Worm (Caenorhabditis elegans) whole organism, L4 larva: ENCODE measurements around the gene lbp-7.

Source experiments
- F37D6.2 ChIP-seq: sonication (generic microtip); optimal IDR thresholded peaks from 2 replicates; lab custom pipeline; 2016; ENCODE audit warnings: mild to moderate bottlenecking, missing genetic modification characterization, missing compliant biosample characterization
- F44E2.7 ChIP-seq: fragments of 200-800 bp; sonication (Bioruptor generic); IDR thresholded peaks from 2 replicates; pipeline ENCODE4 v2.1.2; 2022; ENCODE audit warnings: missing genetic modification characterization, missing compliant biosample characterization
- F49E8.2 ChIP-seq: sonication (generic microtip); optimal IDR thresholded peaks from 2 replicates; lab custom pipeline; 2016; ENCODE audit warnings: missing compliant biosample characterization, mild to moderate bottlenecking, missing genetic modification characterization, borderline replicate concordance
- R02D3.7 ChIP-seq: fragments of 150-350 bp; sonication (generic microtip); optimal IDR thresholded peaks from 3 replicates; lab custom pipeline; 2014; ENCODE audit warnings: missing biosample characterization, missing genetic modification characterization
- Y105C5A.15 ChIP-seq: fragments of 200-800 bp; sonication (Bioruptor generic); IDR thresholded peaks from 2 replicates; pipeline ENCODE4 v1.3.6; 2022; ENCODE audit warnings: missing genetic modification characterization, missing compliant biosample characterization
- Y5F2A.4 ChIP-seq: fragments of 200-800 bp; sonication (Bioruptor generic); optimal IDR thresholded peaks from 2 replicates; lab custom pipeline; 2018; ENCODE audit warnings: mild to moderate bottlenecking, missing genetic modification characterization, missing compliant biosample characterization
- aly-2 ChIP-seq: sonication (generic microtip); optimal IDR thresholded peaks from 2 replicates; lab custom pipeline; 2018; ENCODE audit warnings: missing biosample characterization, missing genetic modification characterization
- ama-1 ChIP-seq: fragments of 150-350 bp; optimal IDR thresholded peaks from 2 replicates; lab custom pipeline; 2014; ENCODE audit warnings: inconsistent platforms, mixed read lengths
- ceh-28 ChIP-seq: fragments of 150-350 bp; optimal IDR thresholded peaks from 2 replicates; lab custom pipeline; 2014; ENCODE audit warnings: missing biosample characterization, missing genetic modification reagents, missing genetic modification characterization
- ceh-32 ChIP-seq: sonication (generic microtip); optimal IDR thresholded peaks from 2 replicates; lab custom pipeline; 2016; ENCODE audit warnings: mild to moderate bottlenecking, missing genetic modification characterization, missing compliant biosample characterization; ENCODE audit not compliant: poor library complexity
- ceh-62 ChIP-seq: sonication (generic microtip); optimal IDR thresholded peaks from 2 replicates; lab custom pipeline; 2017; ENCODE audit warnings: missing biosample characterization, missing genetic modification characterization
- cey-2 ChIP-seq: sonication (generic microtip); optimal IDR thresholded peaks from 3 replicates; lab custom pipeline; 2017; ENCODE audit warnings: missing genetic modification characterization, mild to moderate bottlenecking, missing compliant biosample characterization, antibody characterized with exemption, borderline replicate concordance; ENCODE audit not compliant: insufficient read depth
- daf-12 ChIP-seq: fragments of 150-350 bp; optimal IDR thresholded peaks from 2 replicates; lab custom pipeline; 2014; ENCODE audit warnings: missing biosample characterization, missing genetic modification reagents, missing genetic modification characterization
- daf-16 ChIP-seq, 3 experiments: sonication (generic microtip); optimal IDR thresholded peaks; 2 replicates each; lab custom pipeline; 2016 to 2017; ENCODE audit warnings: missing genetic modification characterization in 3 of 3, missing genetic modification reagents in 3 of 3, mild to moderate bottlenecking in 2 of 3, missing compliant biosample characterization in 2 of 3, missing biosample characterization in 1 of 3, moderate library complexity in 1 of 3
- dmd-6 ChIP-seq: fragments of 200-800 bp; sonication (Bioruptor generic); IDR thresholded peaks from 2 replicates; pipeline ENCODE4 v1.3.6; 2022; ENCODE audit warnings: missing genetic modification reagents, missing genetic modification characterization, missing compliant biosample characterization
- dmd-8 ChIP-seq: fragments of 200-800 bp; sonication (Bioruptor generic); IDR thresholded peaks from 2 replicates; pipeline ENCODE4 v1.3.6; 2022; ENCODE audit warnings: missing genetic modification characterization, missing compliant biosample characterization
- dmd-9 ChIP-seq: fragments of 200-800 bp; sonication (Bioruptor generic); IDR thresholded peaks from 2 replicates; pipeline ENCODE4 v1.3.6; 2022; ENCODE audit warnings: missing genetic modification reagents, missing genetic modification characterization, missing compliant biosample characterization
- dve-1 ChIP-seq: sonication (generic microtip); optimal IDR thresholded peaks from 2 replicates; lab custom pipeline; 2017; ENCODE audit warnings: antibody characterized with exemption, mild to moderate bottlenecking, missing genetic modification characterization, missing compliant biosample characterization; ENCODE audit not compliant: insufficient read depth
- egl-27 ChIP-seq: sonication (generic microtip); optimal IDR thresholded peaks from 3 replicates; lab custom pipeline; 2017; ENCODE audit warnings: missing biosample characterization, missing genetic modification reagents, missing genetic modification characterization
- fkh-10 ChIP-seq: fragments of 150-350 bp; optimal IDR thresholded peaks from 2 replicates; lab custom pipeline; 2014; ENCODE audit warnings: missing biosample characterization, missing genetic modification reagents, missing genetic modification characterization
- fos-1 ChIP-seq: fragments of 150-350 bp; optimal IDR thresholded peaks from 2 replicates; lab custom pipeline; 2014; ENCODE audit warnings: missing biosample characterization, missing genetic modification characterization
- hif-1 ChIP-seq, 2 experiments: sonication (generic microtip); optimal IDR thresholded peaks; 2 replicates each; lab custom pipeline; 2016 to 2017; ENCODE audit warnings: missing compliant biosample characterization in 2 of 2, missing genetic modification characterization in 2 of 2, missing genetic modification reagents in 2 of 2, missing genotype in 2 of 2, mild to moderate bottlenecking in 1 of 2
- hlh-11 ChIP-seq: fragments of 200-800 bp; sonication (Bioruptor generic); optimal IDR thresholded peaks from 2 replicates; lab custom pipeline; 2018; ENCODE audit warnings: mild to moderate bottlenecking, missing genetic modification characterization, missing compliant biosample characterization
- lim-7 ChIP-seq: fragments of 200-800 bp; sonication (Bioruptor generic); IDR thresholded peaks from 2 replicates; pipeline ENCODE4 v1.3.6; 2022; ENCODE audit warnings: missing genetic modification characterization, missing compliant biosample characterization
- lin-1 ChIP-seq: fragments of 200-800 bp; sonication (Bioruptor generic); IDR thresholded peaks from 2 replicates; pipeline ENCODE4 v1.3.6; 2022; ENCODE audit warnings: missing genetic modification reagents, missing genetic modification characterization, missing compliant biosample characterization
- lin-15B ChIP-seq: fragments of 150-350 bp; sonication (generic microtip); optimal IDR thresholded peaks from 3 replicates; lab custom pipeline; 2014; ENCODE audit warnings: missing biosample characterization, missing genetic modification characterization
- lin-29 ChIP-seq: fragments of 200-800 bp; sonication (Bioruptor generic); IDR thresholded peaks from 2 replicates; pipeline ENCODE4 v1.3.6; 2022; ENCODE audit warnings: missing genetic modification reagents, missing genetic modification characterization, missing compliant biosample characterization
- lir-3 ChIP-seq: sonication (generic microtip); optimal IDR thresholded peaks from 2 replicates; lab custom pipeline; 2016; ENCODE audit warnings: mild to moderate bottlenecking, missing genetic modification characterization, missing compliant biosample characterization
- lsy-2 ChIP-seq, 2 experiments: fragments of 150-350 bp in 1 of 2; sonication (generic microtip) in 1 of 2; optimal IDR thresholded peaks; 2 replicates each; lab custom pipeline; 2014 to 2017; ENCODE audit warnings: missing biosample characterization in 2 of 2, missing genetic modification characterization in 2 of 2
- mdt-29 ChIP-seq: fragments of 200-800 bp; sonication (Bioruptor generic); IDR thresholded peaks from 2 replicates; pipeline ENCODE4 v1.3.6; 2022; ENCODE audit warnings: missing genetic modification reagents, missing genetic modification characterization, missing compliant biosample characterization
- mes-2 ChIP-seq: sonication (generic microtip); optimal IDR thresholded peaks from 2 replicates; lab custom pipeline; 2016; ENCODE audit warnings: missing genotype, mild to moderate bottlenecking, missing genetic modification characterization, missing compliant biosample characterization; ENCODE audit not compliant: poor library complexity, severe bottlenecking
- nhr-102 ChIP-seq: sonication (generic microtip); optimal IDR thresholded peaks from 2 replicates; lab custom pipeline; 2016; ENCODE audit warnings: mild to moderate bottlenecking, missing genetic modification characterization, moderate library complexity, missing compliant biosample characterization
- nhr-28 ChIP-seq: fragments of 150-350 bp; optimal IDR thresholded peaks from 2 replicates; lab custom pipeline; 2014; ENCODE audit warnings: missing biosample characterization, missing genetic modification characterization
- nhr-76 ChIP-seq: fragments of 150-350 bp; optimal IDR thresholded peaks from 2 replicates; lab custom pipeline; 2014; ENCODE audit warnings: missing biosample characterization, missing genetic modification characterization
- nhr-77 ChIP-seq: fragments of 150-350 bp; optimal IDR thresholded peaks from 2 replicates; lab custom pipeline; 2014; ENCODE audit warnings: missing biosample characterization, missing genetic modification characterization
- pha-4 ChIP-seq, 2 experiments: fragments of 150-350 bp in 1 of 2; fragments of 200-800 bp in 1 of 2; sonication (Bioruptor generic) in 1 of 2; IDR thresholded peaks in 1 of 2; optimal IDR thresholded peaks in 1 of 2; 2 replicates each; pipeline versions ENCODE4 v1.3.6 to Lab custom; 2014 to 2022; ENCODE audit warnings: missing genetic modification characterization in 2 of 2, missing genetic modification reagents in 2 of 2, missing biosample characterization in 1 of 2, missing compliant biosample characterization in 1 of 2
- php-3 ChIP-seq: fragments of 200-800 bp; sonication (Bioruptor generic); IDR thresholded peaks from 2 replicates; pipeline ENCODE4 v1.3.6; 2022; ENCODE audit warnings: missing genetic modification reagents, missing genetic modification characterization, missing compliant biosample characterization
- pqm-1 ChIP-seq: sonication (generic microtip); optimal IDR thresholded peaks from 2 replicates; lab custom pipeline; 2017; ENCODE audit warnings: missing biosample characterization, missing genetic modification characterization
- rbr-2 ChIP-seq: sonication (generic microtip); optimal IDR thresholded peaks from 2 replicates; lab custom pipeline; 2016; ENCODE audit warnings: missing genotype, missing genetic modification characterization, missing compliant biosample characterization
- snpc-1.2 ChIP-seq: fragments of 200-800 bp; sonication (Bioruptor generic); IDR thresholded peaks from 2 replicates; pipeline ENCODE4 v1.3.6; 2022; ENCODE audit warnings: missing genetic modification reagents, missing genetic modification characterization, missing compliant biosample characterization
- unc-130 ChIP-seq: sonication (generic microtip); optimal IDR thresholded peaks from 2 replicates; lab custom pipeline; 2016; ENCODE audit warnings: missing genetic modification reagents, missing genetic modification characterization, missing compliant biosample characterization
- unc-39 ChIP-seq: sonication (generic microtip); optimal IDR thresholded peaks from 2 replicates; lab custom pipeline; 2017; ENCODE audit warnings: missing biosample characterization, missing genetic modification characterization
- vab-7 ChIP-seq: fragments of 200-800 bp; sonication (Bioruptor generic); IDR thresholded peaks from 2 replicates; pipeline ENCODE4 v1.3.6; 2022; ENCODE audit warnings: missing genetic modification reagents, missing genetic modification characterization, missing compliant biosample characterization
- zip-11 ChIP-seq: fragments of 200-800 bp; sonication (Bioruptor generic); IDR thresholded peaks from 2 replicates; pipeline ENCODE4 v1.3.6; 2022; ENCODE audit warnings: missing genetic modification characterization, missing compliant biosample characterization
- zip-2 ChIP-seq: fragments of 150-350 bp; optimal IDR thresholded peaks from 2 replicates; lab custom pipeline; 2014; ENCODE audit warnings: missing biosample characterization, missing genetic modification characterization
- ztf-11 ChIP-seq: fragments of 150-350 bp; optimal IDR thresholded peaks from 2 replicates; lab custom pipeline; 2014; ENCODE audit warnings: missing biosample characterization, missing genetic modification characterization
- ztf-7 ChIP-seq: fragments of 150-350 bp; optimal IDR thresholded peaks from 2 replicates; lab custom pipeline; 2014; ENCODE audit warnings: missing biosample characterization, missing genetic modification characterization

The lbp-7 gene

ce11 chrV:13890473-13890872 is 11.1 kb downstream of the lbp-7 start, which contains the start of gene lbp-8 (continued):
- TF ChIP-seq nhr-77 (tag; lab: Kevin White, UChicago) = no peak
- TF ChIP-seq mdt-29 (GFP tag; lab: Robert Waterston, UW) = no peak

ce11 chrV:13891489-13891888 is 12.1 kb downstream of the lbp-7 start:
- TF ChIP-seq rbr-2 = no peak
- TF ChIP-seq fos-1 = no peak
- no peak for TF ChIP-seq aly-2
- no peak for TF ChIP-seq ceh-32 (tag; lab: Kevin White, UChicago)
- peak; percentile 64 for TF ChIP-seq dmd-6 (GFP tag; lab: Robert Waterston, UW)
- TF ChIP-seq ztf-11 (tag; lab: Kevin White, UChicago) = no peak
- TF ChIP-seq php-3 (GFP tag; lab: Robert Waterston, UW) = peak; percentile 55; the same call in 1 of the 2 replicates
- TF ChIP-seq R02D3.7 (tag; lab: Kevin White, UChicago) = no peak
- TF ChIP-seq hlh-11 = peak; percentile 45
- TF ChIP-seq nhr-28 (tag; lab: Kevin White, UChicago) = peak; percentile 37
- TF ChIP-seq dve-1 = peak; percentile 76
- TF ChIP-seq hif-1 (tag; optimal IDR thresholded peaks at IDR 0.05; lab: Kevin White, UChicago) = no peak
- no peak for TF ChIP-seq unc-130 (GFP tag; lab: Kevin White, UChicago)
- TF ChIP-seq dmd-8 (GFP tag; lab: Robert Waterston, UW) = no peak
- no peak for TF ChIP-seq Y5F2A.4 (GFP tag; lab: Kevin White, UChicago)
- no peak for TF ChIP-seq snpc-1.2 (GFP tag; lab: Robert Waterston, UW)
- TF ChIP-seq zip-2 = no peak
- TF ChIP-seq lim-7 (GFP tag; lab: Robert Waterston, UW) = no peak
- no peak for TF ChIP-seq zip-11
- no peak for TF ChIP-seq vab-7
- TF ChIP-seq pqm-1 (tag; lab: Kevin White, UChicago) = no peak
- TF ChIP-seq daf-12 (tag; lab: Kevin White, UChicago) = no peak
- TF ChIP-seq mes-2 (tag; lab: Kevin White, UChicago) = no peak
- no peak for TF ChIP-seq daf-16 (GFP tag; optimal IDR thresholded peaks at IDR 0.05; lab: Kevin White, UChicago)
- peak; percentile 96 for TF ChIP-seq daf-16 (tag; optimal IDR thresholded peaks at IDR 0.05; lab: Kevin White, UChicago)
- TF ChIP-seq pha-4 (GFP tag; IDR thresholded peaks at IDR 0.05; lab: Robert Waterston, UW) = no peak
- TF ChIP-seq pha-4 (tag; optimal IDR thresholded peaks at IDR 0.05; lab: Kevin White, UChicago) = no peak
- TF ChIP-seq lin-29 = no peak
- TF ChIP-seq lsy-2 (tag; optimal IDR thresholded peaks at IDR 0.05; lab: Kevin White, UChicago) = no peak
- TF ChIP-seq nhr-77 (tag; lab: Kevin White, UChicago) = peak; percentile 53
- no peak for TF ChIP-seq fkh-10

- TF ChIP-seq nhr-76 (tag; lab: Kevin White, UChicago) (no peak), lir-3 (tag; lab: Kevin White, UChicago) (no peak), vab-7 (no peak), F44E2.7 (GFP tag; lab: Robert Waterston, UW) (no peak), zip-11 (no peak), unc-39 (tag; lab: Kevin White, UChicago) (no peak), unc-130 (GFP tag; lab: Kevin White, UChicago) (no peak), lin-15B (tag; lab: Kevin White, UChicago) (no peak), F37D6.2 (tag; lab: Kevin White, UChicago) (no peak), lin-1 (GFP tag; lab: Robert Waterston, UW) (no peak), ceh-62 (tag; lab: Kevin White, UChicago) (no peak), F49E8.2 (no peak), cey-2 (peak; percentile 87), dmd-9 (GFP tag; lab: Robert Waterston, UW) (no peak), ceh-28 (tag; lab: Kevin White, UChicago) (no peak), egl-27 (no peak), ama-1 (lab: Kevin White, UChicago) (no peak), dmd-8 (GFP tag; lab: Robert Waterston, UW) (no peak), Y105C5A.15 (no peak), nhr-102 (peak; percentile 13), ztf-7 (tag; lab: Kevin White, UChicago) (no peak)
Observed at ce11 chrV:13892457-13893375, 13.4 kb downstream of the lbp-7 start, which contains the start of gene sptl-3. Gene sptl-3, plus strand, starts transcription at chrV:13893325.
